Worm (Caenorhabditis elegans): ENCODE data around the gene F35G2.3.

ce11 chrIV:12244706-12245105 lies 35.3 kb downstream of the F35G2.3 start, which contains the start of gene sre-15:
- TF ChIP-seq ztf-29 (GFP tag; IDR thresholded peaks at IDR 0.05) (no peak), med-1 (GFP tag; optimal IDR thresholded peaks at IDR 0.05; ENCODE audit: insufficient read depth) (no peak), ztf-23 (GFP tag; IDR thresholded peaks at IDR 0.05) (no peak), T22C8.4 (GFP tag; IDR thresholded peaks at IDR 0.05) (no peak), flt-1 (GFP tag; IDR thresholded peaks at IDR 0.05) (no peak), klf-2 (GFP tag; conservative IDR thresholded peaks at IDR 0.05) (no peak), tab-1 (GFP tag; IDR thresholded peaks at IDR 0.05) (no peak), cog-1 (tag; optimal IDR thresholded peaks at IDR 0.05) (no peak), ref-1 (GFP tag; conservative IDR thresholded peaks at IDR 0.05) (no peak)

Data from whole organism, midembryonic.